Worm (Caenorhabditis elegans): Measurements from ENCODE around the gene H04M03.12.

Gene H04M03.12

ce11 chrIV:5939908-5940307 lies 36.8 kb upstream of the H04M03.12 start:
- TF ChIP-seq unc-62 (GFP tag; optimal IDR thresholded peaks at IDR 0.05), result no peak
- no peak for TF ChIP-seq peb-1 (tag; optimal IDR thresholded peaks at IDR 0.05)
- no peak for TF ChIP-seq lin-11 (tag; optimal IDR thresholded peaks at IDR 0.05)
- TF ChIP-seq lsy-2 (tag; optimal IDR thresholded peaks at IDR 0.05), result peak in 1 of 2 experiments; percentile 44

- TF ChIP-seq elt-1 (tag; optimal IDR thresholded peaks at IDR 0.05) (no peak), blmp-1 (tag; optimal IDR thresholded peaks at IDR 0.05; ENCODE audit: insufficient read depth) (peak; percentile 84), ZK546.5 (tag; optimal IDR thresholded peaks at IDR 0.05) (no peak), crh-2 (tag; optimal IDR thresholded peaks at IDR 0.05) (peak; percentile 99), nhr-21 (tag; optimal IDR thresholded peaks at IDR 0.05) (peak; percentile 74), fos-1 (tag; optimal IDR thresholded peaks at IDR 0.05) (peak; percentile 84), unc-39 (tag; optimal IDR thresholded peaks at IDR 0.05) (no peak), C34F6.9 (tag; optimal IDR thresholded peaks at IDR 0.05) (peak; percentile 19), nhr-129 (tag; optimal IDR thresholded peaks at IDR 0.05) (peak; percentile 35), lsy-2 (tag; optimal IDR thresholded peaks at IDR 0.05) (peak in 1 of 2 experiments; percentile 19), nhr-25 (tag; optimal IDR thresholded peaks at IDR 0.05) (peak; percentile 80), ama-1 (optimal IDR thresholded peaks at IDR 0.05) (no peak), sma-3 (GFP tag; optimal IDR thresholded peaks at IDR 0.05) (peak; percentile 65), sma-9 (GFP tag; optimal IDR thresholded peaks at IDR 0.05) (peak; percentile 91), sma-9 (tag; optimal IDR thresholded peaks at IDR 0.05) (no peak), gmeb-1 (tag; optimal IDR thresholded peaks at IDR 0.05) (peak; percentile 23), alr-1 (tag; optimal IDR thresholded peaks at IDR 0.05) (no peak), egl-27 (tag; optimal IDR thresholded peaks at IDR 0.05) (peak; percentile 44)
These were observed 36.0 kb upstream of the H04M03.12 start, which contains the start of gene mcu-1 for ce11 chrIV:5939122-5939521. mcu-1 (minus strand) TSS chrIV:5939230.

DNA sequence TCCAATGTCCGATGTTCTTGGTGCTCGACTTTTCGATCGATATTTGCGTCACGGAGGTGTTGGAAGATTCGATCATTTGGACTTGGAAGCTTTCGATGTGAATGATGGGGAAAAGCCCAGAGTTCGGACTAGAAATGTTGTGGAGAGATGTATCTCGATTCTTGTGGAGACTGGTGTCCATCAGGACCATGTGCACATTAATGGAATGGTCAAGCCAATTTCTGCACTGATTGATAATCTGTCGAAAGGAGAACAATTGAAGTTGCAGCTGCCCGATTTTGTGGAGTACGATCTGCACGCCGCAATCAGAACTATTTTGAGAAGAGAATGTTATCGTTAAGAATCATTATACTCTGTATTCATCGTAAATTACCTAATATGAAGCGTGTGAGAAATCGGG lies 34.0 kb upstream of the H04M03.12 start:
- TF ChIP-seq nhr-6 (tag; optimal IDR thresholded peaks at IDR 0.05) (no peak), R02D3.7 (tag; optimal IDR thresholded peaks at IDR 0.05) (no peak), nhr-12 (tag; optimal IDR thresholded peaks at IDR 0.05) (no peak), lin-13 (GFP tag; optimal IDR thresholded peaks at IDR 0.05) (no peak), sma-9 (GFP tag; optimal IDR thresholded peaks at IDR 0.05) (no peak), sma-9 (tag; optimal IDR thresholded peaks at IDR 0.05) (no peak), ceh-82 (tag; optimal IDR thresholded peaks at IDR 0.05) (no peak), aly-2 (tag; optimal IDR thresholded peaks at IDR 0.05) (no peak), snpc-4 (tag; optimal IDR thresholded peaks at IDR 0.05) (no peak), ztf-11 (tag; optimal IDR thresholded peaks at IDR 0.05) (no peak), gmeb-1 (tag; optimal IDR thresholded peaks at IDR 0.05) (no peak), zag-1 (tag; optimal IDR thresholded peaks at IDR 0.05) (no peak), nhr-129 (tag; optimal IDR thresholded peaks at IDR 0.05) (no peak), nhr-237 (tag; optimal IDR thresholded peaks at IDR 0.05) (no peak), elt-3 (tag; optimal IDR thresholded peaks at IDR 0.05) (no peak), egl-27 (tag; optimal IDR thresholded peaks at IDR 0.05) (no peak), nhr-10 (tag; optimal IDR thresholded peaks at IDR 0.05) (no peak)

DNA sequence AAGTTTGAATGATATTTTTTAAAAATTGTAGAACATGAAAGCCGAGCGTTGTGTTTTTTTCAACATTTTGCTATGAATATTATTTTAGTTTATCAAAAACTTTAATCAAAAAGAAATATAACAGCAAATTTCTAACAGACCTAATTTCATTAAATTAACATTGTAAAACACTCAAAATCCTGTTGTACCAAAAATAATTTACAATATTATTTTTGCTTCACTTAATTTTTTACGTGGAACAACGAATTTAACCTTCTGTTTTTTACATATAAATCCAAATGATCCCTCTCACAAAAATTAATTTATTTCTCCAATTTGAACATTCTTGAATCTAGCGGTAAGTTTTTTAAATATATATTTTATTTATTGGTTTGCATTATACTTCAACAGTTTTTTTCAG lies 30.9 kb upstream of the H04M03.12 start, which contains the start of gene H32C10.1:
Gene H32C10.1, plus strand, starts transcription at position 301 of the 400 bp plus-strand sequence.
- TF ChIP-seq ztf-11 (tag; optimal IDR thresholded peaks at IDR 0.05), result no peak
- TF ChIP-seq skn-1 (tag; optimal IDR thresholded peaks at IDR 0.05), result no peak
- TF ChIP-seq F13H6.1 (tag; optimal IDR thresholded peaks at IDR 0.05), result no peak
- no peak for TF ChIP-seq fos-1 (tag; optimal IDR thresholded peaks at IDR 0.05)
- no peak for TF ChIP-seq ZK546.5 (tag; optimal IDR thresholded peaks at IDR 0.05)

DNA sequence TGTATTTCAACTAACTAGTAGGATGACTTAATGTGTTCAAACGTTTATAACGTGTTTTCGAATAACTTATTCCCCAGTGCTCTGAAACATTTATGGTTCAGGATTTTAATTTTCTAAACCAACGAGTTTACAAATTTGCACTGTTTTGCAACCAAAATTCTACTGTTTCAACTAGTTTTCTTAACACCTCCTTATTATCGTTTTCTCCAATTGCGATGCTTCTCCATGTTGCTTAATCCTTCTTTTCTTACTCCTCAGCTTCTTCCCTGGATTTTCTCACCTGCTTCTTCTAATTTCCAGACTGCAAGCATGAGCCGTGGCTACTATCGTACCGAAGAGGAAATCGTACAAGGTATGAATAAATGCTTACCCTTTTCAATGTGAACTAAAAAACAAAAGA lies 27.2 kb upstream of the H04M03.12 start, which contains the start of gene lin-33:
Gene lin-33, plus strand, starts transcription at position 301 of the 400 bp plus-strand sequence.
- TF ChIP-seq nhr-6 (tag; optimal IDR thresholded peaks at IDR 0.05) (no peak), nhr-21 (tag; optimal IDR thresholded peaks at IDR 0.05) (no peak), elt-3 (tag; optimal IDR thresholded peaks at IDR 0.05) (no peak), sma-3 (GFP tag; optimal IDR thresholded peaks at IDR 0.05) (no peak), ztf-4 (tag; optimal IDR thresholded peaks at IDR 0.05) (no peak), lsy-2 (tag; optimal IDR thresholded peaks at IDR 0.05) (no peak), dmd-4 (tag; optimal IDR thresholded peaks at IDR 0.05) (no peak), gmeb-1 (tag; optimal IDR thresholded peaks at IDR 0.05) (no peak), ztf-11 (tag; optimal IDR thresholded peaks at IDR 0.05) (no peak), ama-1 (optimal IDR thresholded peaks at IDR 0.05) (no peak), fos-1 (tag; optimal IDR thresholded peaks at IDR 0.05) (no peak), aly-2 (tag; optimal IDR thresholded peaks at IDR 0.05) (no peak), mab-5 (tag; optimal IDR thresholded peaks at IDR 0.05) (no peak), zag-1 (tag; optimal IDR thresholded peaks at IDR 0.05) (no peak), nhr-10 (tag; optimal IDR thresholded peaks at IDR 0.05) (no peak)

All from whole organism, L2 larva.